Fruit fly (Drosophila melanogaster): ENCODE measurements around the gene vers.
A peak's percentile ranks its signal among the peaks of the same experiment; 100 is the strongest.

DNA sequence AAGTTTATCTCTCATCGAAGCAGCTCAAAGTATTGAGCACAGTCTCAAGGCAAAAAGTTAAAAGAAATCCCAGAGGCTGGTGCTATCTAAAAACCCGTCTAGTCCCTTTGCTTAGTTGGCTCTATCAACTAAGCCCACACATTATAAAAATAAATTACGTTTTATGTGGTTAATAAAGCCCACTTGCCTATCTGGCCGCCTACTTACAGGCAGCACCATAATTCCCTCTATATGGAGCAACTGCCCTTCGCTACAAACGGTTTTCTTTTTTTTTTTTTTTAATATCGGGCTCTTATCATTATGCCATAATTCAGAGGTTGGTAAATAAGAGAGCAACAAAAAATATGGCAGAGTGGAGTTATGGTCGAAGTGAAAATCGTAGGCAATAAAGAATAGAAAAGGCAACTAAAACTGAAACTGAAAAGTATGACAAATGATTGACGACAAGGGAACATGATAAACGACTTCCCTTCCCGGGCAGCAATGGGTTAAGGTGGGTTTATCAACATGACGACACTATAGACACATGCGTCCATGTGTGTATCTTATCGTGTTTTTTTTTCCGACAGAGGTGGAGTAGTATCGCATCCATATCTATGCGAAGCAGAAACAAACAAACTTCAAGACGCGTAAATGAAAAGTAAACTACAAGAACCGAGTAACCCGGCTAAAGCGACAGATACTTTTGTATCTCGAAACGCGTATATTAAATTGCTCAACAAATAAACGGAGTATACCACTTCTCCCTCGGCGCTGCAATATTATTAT lies 37.2 kb upstream of the vers start:
- TF ChIP-seq CG33017 (tag; optimal IDR thresholded peaks at IDR 0.05) (peak; percentile 63), CG12768 (GFP tag; optimal IDR thresholded peaks at IDR 0.05) (no peak), kay (GFP tag; ENCODE audit: borderline replicate concordance) (no peak), Hr96 (GFP tag; optimal IDR thresholded peaks at IDR 0.05) (no peak), CG5204 (GFP tag; optimal IDR thresholded peaks at IDR 0.05) (peak; percentile 37)

All from whole organism, adult.